Worm (Caenorhabditis elegans) whole organism, young adult: Measurements from ENCODE around the gene C39D10.5.

Experiments used
- B0336.3 ChIP-seq: fragments of 200-800 bp; sonication (Bioruptor generic); IDR thresholded peaks from 2 replicates; pipeline ENCODE4 v1.3.6; 2022; ENCODE audit warnings: missing genetic modification characterization, missing compliant biosample characterization
- D2030.7 ChIP-seq: fragments of 200-800 bp; sonication (Bioruptor generic); IDR thresholded peaks from 2 replicates; pipeline ENCODE4 v1.3.6; 2022; ENCODE audit warnings: missing genetic modification reagents, missing genetic modification characterization, missing compliant biosample characterization
- F33H1.4 ChIP-seq: fragments of 200-800 bp; sonication (Bioruptor generic); IDR thresholded peaks from 2 replicates; pipeline ENCODE4 v1.3.6; 2022; ENCODE audit warnings: missing genetic modification reagents, missing genetic modification characterization, missing compliant biosample characterization
- F39B2.1 ChIP-seq: fragments of 200-800 bp; sonication (Bioruptor generic); IDR thresholded peaks from 2 replicates; pipeline ENCODE4 v1.3.6; 2022; ENCODE audit warnings: missing genetic modification reagents, missing genetic modification characterization, missing compliant biosample characterization
- K12H6.12 ChIP-seq: fragments of 200-800 bp; sonication (Bioruptor generic); optimal IDR thresholded peaks from 2 replicates; lab custom pipeline; 2018; ENCODE audit warnings: mild to moderate bottlenecking, missing genetic modification characterization, missing compliant biosample characterization
- T07F8.4 ChIP-seq: sonication (generic microtip); optimal IDR thresholded peaks from 2 replicates; lab custom pipeline; 2016; ENCODE audit warnings: mild to moderate bottlenecking, missing genetic modification characterization, moderate library complexity, missing compliant biosample characterization
- Y56A3A.18 ChIP-seq: fragments of 200-800 bp; sonication (Bioruptor generic); IDR thresholded peaks from 2 replicates; pipeline ENCODE4 v1.3.6; 2022; ENCODE audit warnings: missing genetic modification reagents, missing genetic modification characterization, missing compliant biosample characterization
- Y67H2A.10 ChIP-seq: fragments of 200-800 bp; sonication (Bioruptor generic); conservative IDR thresholded peaks from 2 replicates; pipeline ENCODE4 v1.3.6; 2022; ENCODE audit warnings: missing genetic modification reagents, missing genetic modification characterization, missing compliant biosample characterization
- ZK185.1 ChIP-seq: sonication (generic microtip); optimal IDR thresholded peaks from 2 replicates; lab custom pipeline; 2016; ENCODE audit warnings: mild to moderate bottlenecking, missing genetic modification characterization, missing compliant biosample characterization; ENCODE audit not compliant: poor library complexity, severe bottlenecking
- ama-1 ChIP-seq, 3 experiments: fragments of 150-350 bp in 1 of 3; sonication (generic microtip) in 2 of 3; optimal IDR thresholded peaks; 2 replicates each; lab custom pipeline; 2014 to 2018; ENCODE audit warnings: missing biosample characterization in 2 of 3, missing genetic modification characterization in 2 of 3, missing genetic modification reagents in 2 of 3
- attf-3 ChIP-seq: fragments of 200-800 bp; sonication (Bioruptor generic); conservative IDR thresholded peaks from 2 replicates; pipeline ENCODE4 v1.3.6; 2022; ENCODE audit warnings: missing genetic modification reagents, missing genetic modification characterization, missing compliant biosample characterization
- attf-6 ChIP-seq: fragments of 200-800 bp; sonication (Bioruptor generic); IDR thresholded peaks from 2 replicates; pipeline ENCODE4 v1.3.6; 2022; ENCODE audit warnings: missing genetic modification reagents, missing genetic modification characterization, missing compliant biosample characterization
- bed-1 ChIP-seq: fragments of 200-800 bp; sonication (Bioruptor generic); IDR thresholded peaks from 2 replicates; pipeline ENCODE4 v1.3.6; 2022; ENCODE audit warnings: missing genetic modification reagents, missing genetic modification characterization, missing compliant biosample characterization
- ceh-27 ChIP-seq: fragments of 200-800 bp; sonication (Bioruptor generic); optimal IDR thresholded peaks from 2 replicates; lab custom pipeline; 2018; ENCODE audit warnings: mild to moderate bottlenecking, missing genetic modification characterization, moderate library complexity, missing compliant biosample characterization
- ceh-40 ChIP-seq: fragments of 200-800 bp; sonication (Bioruptor generic); IDR thresholded peaks from 2 replicates; pipeline ENCODE4 v1.3.6; 2022; ENCODE audit warnings: missing genetic modification characterization, missing compliant biosample characterization
- die-1 ChIP-seq: sonication (generic microtip); optimal IDR thresholded peaks from 2 replicates; lab custom pipeline; 2016; ENCODE audit warnings: missing genotype, mild to moderate bottlenecking, missing genetic modification characterization, missing compliant biosample characterization
- dpff-1 ChIP-seq: sonication (generic microtip); optimal IDR thresholded peaks from 2 replicates; lab custom pipeline; 2017; ENCODE audit warnings: mild to moderate bottlenecking, missing genetic modification characterization, missing compliant biosample characterization
- egrh-3 ChIP-seq: fragments of 200-800 bp; sonication (Bioruptor generic); IDR thresholded peaks from 2 replicates; pipeline ENCODE4 v1.3.6; 2022; ENCODE audit warnings: missing genetic modification reagents, missing genetic modification characterization, missing compliant biosample characterization
- fkh-3 ChIP-seq: sonication (generic microtip); optimal IDR thresholded peaks from 2 replicates; lab custom pipeline; 2016; ENCODE audit warnings: mild to moderate bottlenecking, missing genetic modification characterization, missing compliant biosample characterization
- gei-17 ChIP-seq: fragments of 200-800 bp; sonication (Bioruptor generic); optimal IDR thresholded peaks from 2 replicates; lab custom pipeline; 2018; ENCODE audit warnings: mild to moderate bottlenecking, missing genetic modification characterization, missing compliant biosample characterization
- hmg-1.2 ChIP-seq: fragments of 200-800 bp; sonication (Bioruptor generic); IDR thresholded peaks from 2 replicates; pipeline ENCODE4 v1.3.6; 2022; ENCODE audit warnings: missing genetic modification reagents, missing genetic modification characterization, missing compliant biosample characterization
- hrde-1 ChIP-seq: sonication (generic microtip); optimal IDR thresholded peaks from 2 replicates; lab custom pipeline; 2016; ENCODE audit warnings: missing genetic modification characterization, mild to moderate bottlenecking, missing compliant biosample characterization, moderate library complexity, missing genotype, missing genetic modification reagents, borderline replicate concordance
- let-526 ChIP-seq: fragments of 200-800 bp; sonication (Bioruptor generic); IDR thresholded peaks from 2 replicates; pipeline ENCODE4 v1.3.6; 2022; ENCODE audit warnings: missing genetic modification reagents, missing genetic modification characterization, missing compliant biosample characterization
- lin-26 ChIP-seq: fragments of 200-800 bp; sonication (Bioruptor generic); IDR thresholded peaks from 2 replicates; pipeline ENCODE4 v1.3.6; 2022; ENCODE audit warnings: missing genetic modification reagents, missing genetic modification characterization, missing compliant biosample characterization
- lin-40 ChIP-seq: sonication (generic microtip); optimal IDR thresholded peaks from 2 replicates; lab custom pipeline; 2016; ENCODE audit warnings: missing genetic modification characterization, mild to moderate bottlenecking, missing compliant biosample characterization, missing genotype, missing genetic modification reagents
- madf-10 ChIP-seq: sonication (generic microtip); optimal IDR thresholded peaks from 2 replicates; lab custom pipeline; 2016; ENCODE audit warnings: mild to moderate bottlenecking, missing genetic modification characterization, missing compliant biosample characterization
- madf-3 ChIP-seq: fragments of 200-800 bp; sonication (Bioruptor generic); IDR thresholded peaks from 2 replicates; pipeline ENCODE4 v1.3.6; 2022; ENCODE audit warnings: missing genetic modification reagents, missing genetic modification characterization, missing compliant biosample characterization
- madf-6 ChIP-seq: fragments of 200-800 bp; sonication (Bioruptor generic); IDR thresholded peaks from 2 replicates; pipeline ENCODE4 v1.3.6; 2022; ENCODE audit warnings: missing genetic modification reagents, missing genetic modification characterization, missing compliant biosample characterization
- mes-4 ChIP-seq: sonication (generic microtip); optimal IDR thresholded peaks from 2 replicates; lab custom pipeline; 2016; ENCODE audit warnings: missing genotype, missing genetic modification characterization, missing compliant biosample characterization
- mxl-1 ChIP-seq: sonication (generic microtip); optimal IDR thresholded peaks from 2 replicates; lab custom pipeline; 2016; ENCODE audit warnings: missing genetic modification characterization, missing compliant biosample characterization
- nfya-1 ChIP-seq: sonication (generic microtip); optimal IDR thresholded peaks from 2 replicates; lab custom pipeline; 2017; ENCODE audit warnings: antibody characterized with exemption, missing compliant biosample characterization, missing genetic modification characterization, borderline replicate concordance; ENCODE audit not compliant: insufficient read depth
- nhr-179 ChIP-seq: sonication (generic microtip); optimal IDR thresholded peaks from 2 replicates; lab custom pipeline; 2016; ENCODE audit warnings: mild to moderate bottlenecking, missing genetic modification characterization, missing compliant biosample characterization
- nhr-80 ChIP-seq: sonication (generic microtip); optimal IDR thresholded peaks from 2 replicates; lab custom pipeline; 2016; ENCODE audit warnings: missing genetic modification characterization, missing compliant biosample characterization
- nhr-90 ChIP-seq: sonication (generic microtip); optimal IDR thresholded peaks from 2 replicates; lab custom pipeline; 2016; ENCODE audit warnings: missing genotype, mild to moderate bottlenecking, missing genetic modification characterization, missing compliant biosample characterization
- rcor-1 ChIP-seq: fragments of 200-800 bp; sonication (Bioruptor generic); IDR thresholded peaks from 2 replicates; pipeline ENCODE4 v1.3.6; 2022; ENCODE audit warnings: missing genetic modification reagents, missing genetic modification characterization, missing compliant biosample characterization
- rec-8 ChIP-seq, 2 experiments: sonication (generic microtip); optimal IDR thresholded peaks; 2 replicates each; lab custom pipeline; 2016; ENCODE audit warnings: mild to moderate bottlenecking in 2 of 2, missing genetic modification characterization in 2 of 2, missing genetic modification reagents in 2 of 2, missing genotype in 2 of 2, missing biosample characterization in 1 of 2, missing compliant biosample characterization in 1 of 2, moderate library complexity in 1 of 2
- rpc-1 ChIP-seq, 2 experiments: fragments of 150-350 bp in 1 of 2; sonication (generic microtip) in 1 of 2; optimal IDR thresholded peaks; 2 replicates each; lab custom pipeline; 2014 to 2018; ENCODE audit warnings: missing biosample characterization in 1 of 2, missing genetic modification characterization in 1 of 2, missing genetic modification reagents in 1 of 2, missing genotype in 1 of 2
- snpc-1.1 ChIP-seq: sonication (generic microtip); optimal IDR thresholded peaks from 2 replicates; lab custom pipeline; 2017; ENCODE audit warnings: missing genetic modification characterization, mild to moderate bottlenecking, missing compliant biosample characterization, antibody characterized with exemption, moderate library complexity, missing genotype, missing genetic modification reagents; ENCODE audit not compliant: insufficient read depth
- tbp1 ChIP-seq: fragments of 200-800 bp; sonication (Bioruptor generic); optimal IDR thresholded peaks from 2 replicates; lab custom pipeline; 2018; ENCODE audit warnings: mild to moderate bottlenecking, missing genetic modification characterization, missing compliant biosample characterization
- ztf-18 ChIP-seq: sonication (generic microtip); optimal IDR thresholded peaks from 2 replicates; lab custom pipeline; 2016; ENCODE audit warnings: missing genotype, mild to moderate bottlenecking, missing genetic modification characterization, missing compliant biosample characterization
- ztf-25 ChIP-seq: fragments of 200-800 bp; sonication (Bioruptor generic); IDR thresholded peaks from 2 replicates; pipeline ENCODE4 v1.3.6; 2022; ENCODE audit warnings: missing genetic modification reagents, missing genetic modification characterization, missing compliant biosample characterization
- ztf-6 ChIP-seq: fragments of 200-800 bp; sonication (Bioruptor generic); IDR thresholded peaks from 2 replicates; pipeline ENCODE4 v1.3.6; 2022; ENCODE audit warnings: missing genetic modification reagents, missing genetic modification characterization, missing compliant biosample characterization

C39D10.5 gene

DNA sequence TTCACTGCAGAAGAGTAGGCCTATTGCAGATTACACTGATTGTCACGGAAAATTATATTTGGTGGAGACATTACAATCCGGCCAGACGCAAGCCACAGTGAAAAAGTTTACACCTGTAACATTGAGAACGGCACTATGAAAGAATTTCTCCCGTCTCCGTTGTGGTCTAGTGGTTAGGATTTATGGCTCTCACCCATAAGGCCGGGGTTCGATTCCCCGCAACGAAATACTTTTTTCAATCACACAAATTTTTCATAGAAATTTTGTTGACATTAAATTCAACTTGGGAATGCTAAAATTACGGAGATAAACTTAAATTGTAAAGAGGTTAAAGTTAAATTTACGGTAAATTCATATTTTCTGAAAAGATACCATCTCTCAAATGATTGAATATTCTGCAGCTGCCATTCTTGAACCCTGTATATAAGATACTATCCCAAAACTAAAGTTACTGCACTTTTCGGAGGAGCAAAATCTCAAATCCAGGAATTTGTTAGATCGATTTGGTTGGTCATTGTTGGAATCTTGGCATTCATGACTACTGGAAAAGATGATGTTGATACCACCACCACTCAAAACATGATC, 14.3 kb upstream of the C39D10.5 start, which contains the start of gene C39D10.1 (continued):
- TF ChIP-seq bed-1 (GFP tag; lab: Robert Waterston, UW) (no peak), nhr-179 (tag; lab: Kevin White, UChicago) (no peak), ztf-25 (no peak), madf-6 (GFP tag; lab: Robert Waterston, UW) (0 out of 2 replicates have a peak, but pooled peaks have one; percentile 26), attf-6 (GFP tag; lab: Robert Waterston, UW) (peak; percentile 19; the same call in 1 of the 2 replicates), hrde-1 (tag; lab: Kevin White, UChicago) (peak; percentile 7), dpff-1 (no peak), snpc-1.1 (tag; lab: Kevin White, UChicago) (peak; percentile 12), gei-17 (no peak), rec-8 (tag; optimal IDR thresholded peaks at IDR 0.05; lab: Kevin White, UChicago) (peak; percentile 9 to 13), mxl-1 (tag; lab: Kevin White, UChicago) (peak; percentile 15), ama-1 (optimal IDR thresholded peaks at IDR 0.05; lab: Kevin White, UChicago) (no peak), ama-1 (GFP tag; optimal IDR thresholded peaks at IDR 0.05; lab: Kevin White, UChicago) (peak in 1 of 2 experiments; percentile 87), K12H6.12 (no peak), D2030.7 (peak; percentile 64), F33H1.4 (GFP tag; lab: Robert Waterston, UW) (no peak), die-1 (tag; lab: Kevin White, UChicago) (peak; percentile 69), hmg-1.2 (GFP tag; lab: Robert Waterston, UW) (peak; percentile 47), nfya-1 (tag; lab: Kevin White, UChicago) (no peak), rcor-1 (GFP tag; lab: Robert Waterston, UW) (0 out of 2 replicates have a peak, but pooled peaks have one; percentile 15), ceh-27 (no peak), mes-4 (tag; lab: Kevin White, UChicago) (peak; percentile 26), ztf-6 (no peak), F39B2.1 (GFP tag; lab: Robert Waterston, UW) (no peak), tbp1 (peak; percentile 91), lin-40 (tag; lab: Kevin White, UChicago) (peak; percentile 8), let-526 (GFP tag; lab: Robert Waterston, UW) (no peak), B0336.3 (GFP tag; lab: Robert Waterston, UW) (no peak), ceh-40 (0 out of 2 replicates have a peak, but pooled peaks have one; percentile 47), madf-3 (GFP tag; lab: Robert Waterston, UW) (no peak), fkh-3 (tag; lab: Kevin White, UChicago) (no peak), nhr-90 (tag; lab: Kevin White, UChicago) (peak; percentile 71), madf-10 (tag; lab: Kevin White, UChicago) (peak; percentile 21), attf-3 (no peak), Y67H2A.10 (GFP tag; lab: Robert Waterston, UW) (no peak), ztf-18 (tag; lab: Kevin White, UChicago) (peak; percentile 34), rpc-1 (optimal IDR thresholded peaks at IDR 0.05; lab: Kevin White, UChicago) (peak; percentile 81), rpc-1 (tag; optimal IDR thresholded peaks at IDR 0.05; lab: Kevin White, UChicago) (peak; percentile 92), T07F8.4 (no peak), ZK185.1 (tag; lab: Kevin White, UChicago) (peak; percentile 58), egrh-3 (GFP tag; lab: Robert Waterston, UW) (no peak), nhr-80 (no peak), lin-26 (peak; percentile 86), Y56A3A.18 (GFP tag; lab: Robert Waterston, UW) (0 out of 2 replicates have a peak, but pooled peaks have one; percentile 55)
- TF ChIP-seq, all 124 proteins: peak for 30
